Worm (Caenorhabditis elegans) whole organism, late embryonic: ENCODE results near the gene Y105C5B.11.

Experiments used
- ama-1 ChIP-seq: fragments of 150-350 bp; optimal IDR thresholded peaks from 2 replicates; lab custom pipeline; 2014
- ceh-34 ChIP-seq: sonication (generic microtip); optimal IDR thresholded peaks from 2 replicates; lab custom pipeline; 2016; ENCODE audit warnings: mild to moderate bottlenecking, missing genetic modification characterization, missing compliant biosample characterization
- ceh-48 ChIP-seq: sonication (generic microtip); optimal IDR thresholded peaks from 2 replicates; lab custom pipeline; 2016; ENCODE audit warnings: missing genetic modification characterization, inconsistent platforms, missing compliant biosample characterization
- ets-4 ChIP-seq: sonication (generic microtip); optimal IDR thresholded peaks from 2 replicates; lab custom pipeline; 2016; ENCODE audit warnings: missing genetic modification characterization, missing compliant biosample characterization
- fax-1 ChIP-seq: sonication (generic microtip); optimal IDR thresholded peaks from 2 replicates; lab custom pipeline; 2016; ENCODE audit warnings: missing genotype, missing genetic modification characterization, missing compliant biosample characterization
- fkh-10 ChIP-seq: fragments of 150-350 bp; optimal IDR thresholded peaks from 2 replicates; lab custom pipeline; 2014; ENCODE audit warnings: missing biosample characterization, missing genetic modification reagents, missing genetic modification characterization
- fkh-6 ChIP-seq: sonication (generic microtip); optimal IDR thresholded peaks from 2 replicates; lab custom pipeline; 2016; ENCODE audit warnings: missing genetic modification characterization, missing compliant biosample characterization
- hlh-30 ChIP-seq: sonication (generic microtip); optimal IDR thresholded peaks from 2 replicates; lab custom pipeline; 2017; ENCODE audit warnings: antibody characterized with exemption, missing genetic modification characterization, missing compliant biosample characterization; ENCODE audit not compliant: insufficient read depth
- lin-11 ChIP-seq: fragments of 200-800 bp; sonication (Bioruptor generic); optimal IDR thresholded peaks from 2 replicates; lab custom pipeline; 2018; ENCODE audit warnings: mild to moderate bottlenecking, missing genetic modification characterization, missing compliant biosample characterization
- nfya-1 ChIP-seq: sonication (generic microtip); optimal IDR thresholded peaks from 2 replicates; lab custom pipeline; 2017; ENCODE audit warnings: missing genetic modification characterization, mild to moderate bottlenecking, missing compliant biosample characterization, antibody characterized with exemption, moderate library complexity
- pag-3 ChIP-seq: sonication (generic microtip); optimal IDR thresholded peaks from 2 replicates; lab custom pipeline; 2016; ENCODE audit warnings: missing compliant biosample characterization, missing genetic modification characterization, borderline replicate concordance
- pax-1 ChIP-seq: fragments of 150-350 bp; optimal IDR thresholded peaks from 2 replicates; lab custom pipeline; 2014; ENCODE audit warnings: missing biosample characterization, missing genetic modification characterization
- pha-4 ChIP-seq: fragments of 150-350 bp; optimal IDR thresholded peaks from 2 replicates; lab custom pipeline; 2018; ENCODE audit warnings: missing biosample characterization, missing genetic modification reagents, missing genetic modification characterization

DNA sequence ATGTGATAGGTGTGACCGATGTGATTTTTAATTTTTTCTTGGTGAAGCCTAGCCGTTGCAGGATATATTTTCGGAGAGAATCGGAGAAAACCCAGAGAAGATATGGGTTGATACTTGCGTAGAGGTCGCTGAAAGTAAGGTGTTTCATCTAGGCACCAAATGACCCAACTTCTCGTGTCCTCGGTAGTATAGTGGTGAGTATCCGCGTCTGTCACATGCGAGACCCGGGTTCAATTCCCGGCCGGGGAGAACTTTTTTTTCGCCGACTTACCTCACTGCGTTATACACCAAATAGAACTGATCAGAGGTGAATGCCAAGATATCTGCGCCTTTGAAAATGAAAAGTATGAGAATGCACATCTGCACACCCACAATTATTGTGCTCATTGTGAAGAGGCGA lies 9.5 kb downstream of the Y105C5B.11 start:
- no peak for TF ChIP-seq ceh-48 (tag; lab: Kevin White, UChicago)
- no peak for TF ChIP-seq pax-1
- TF ChIP-seq nfya-1 (tag; lab: Kevin White, UChicago), result no peak
- TF ChIP-seq pha-4 (tag; lab: Kevin White, UChicago), result no peak
- TF ChIP-seq ama-1, result no peak
- TF ChIP-seq lin-11 (tag; lab: Kevin White, UChicago), result no peak
- TF ChIP-seq ets-4, result no peak
- TF ChIP-seq fax-1, result no peak
- TF ChIP-seq ceh-34 (tag; lab: Kevin White, UChicago), result peak; percentile 23
- no peak for TF ChIP-seq pag-3 (tag; lab: Kevin White, UChicago)
- peak; percentile 58 for TF ChIP-seq hlh-30
- no peak for TF ChIP-seq fkh-6 (tag; lab: Kevin White, UChicago)
- no peak for TF ChIP-seq fkh-10 (GFP tag; lab: Kevin White, UChicago)
